Worm (Caenorhabditis elegans) whole organism, mixed stage, embryonic: Measurements from ENCODE around the gene ugt-1.

ENCODE experiments used
- bed-3 ChIP-seq: fragments of 200-800 bp; sonication (Bioruptor generic); optimal IDR thresholded peaks from 3 replicates; lab custom pipeline; 2018; ENCODE audit warnings: mild to moderate bottlenecking, missing genetic modification characterization, moderate library complexity, missing compliant biosample characterization
- blmp-1 ChIP-seq: fragments of 150-350 bp; optimal IDR thresholded peaks from 2 replicates; lab custom pipeline; 2014; ENCODE audit warnings: missing biosample characterization, missing genetic modification characterization
- ceh-39 ChIP-seq: fragments of 150-350 bp; optimal IDR thresholded peaks from 2 replicates; lab custom pipeline; 2014; ENCODE audit warnings: missing biosample characterization, missing genetic modification characterization
- ceh-43 ChIP-seq: fragments of 200-800 bp; sonication (Bioruptor generic); optimal IDR thresholded peaks from 2 replicates; lab custom pipeline; 2018; ENCODE audit warnings: mild to moderate bottlenecking, missing genetic modification characterization, moderate library complexity, missing compliant biosample characterization
- ceh-83 ChIP-seq: fragments of 200-800 bp; sonication (Bioruptor generic); optimal IDR thresholded peaks from 2 replicates; lab custom pipeline; 2018; ENCODE audit warnings: mild to moderate bottlenecking, missing genetic modification characterization, missing compliant biosample characterization
- ces-1 ChIP-seq: fragments of 150-350 bp; optimal IDR thresholded peaks from 2 replicates; lab custom pipeline; 2014; ENCODE audit warnings: missing biosample characterization, missing genetic modification reagents, missing genetic modification characterization
- cnd-1 ChIP-seq: fragments of 200-800 bp; sonication (Bioruptor generic); optimal IDR thresholded peaks from 2 replicates; lab custom pipeline; 2018; ENCODE audit warnings: mild to moderate bottlenecking, missing genetic modification characterization, missing compliant biosample characterization
- drap-1 ChIP-seq: fragments of 200-800 bp; sonication (Bioruptor generic); optimal IDR thresholded peaks from 3 replicates; lab custom pipeline; 2018; ENCODE audit warnings: mild to moderate bottlenecking, missing genetic modification characterization, missing compliant biosample characterization
- elt-1 ChIP-seq: sonication (generic microtip); optimal IDR thresholded peaks from 2 replicates; lab custom pipeline; 2017; ENCODE audit warnings: missing genetic modification characterization, mild to moderate bottlenecking, missing compliant biosample characterization, antibody characterized with exemption, moderate library complexity, borderline replicate concordance; ENCODE audit not compliant: insufficient read depth
- elt-3 ChIP-seq: fragments of 150-350 bp; optimal IDR thresholded peaks from 2 replicates; lab custom pipeline; 2014; ENCODE audit warnings: missing biosample characterization, missing genetic modification characterization
- ham-2 ChIP-seq: fragments of 200-800 bp; sonication (Bioruptor generic); optimal IDR thresholded peaks from 2 replicates; lab custom pipeline; 2018; ENCODE audit warnings: mild to moderate bottlenecking, missing genetic modification characterization, missing compliant biosample characterization
- hlh-1 ChIP-seq: fragments of 150-350 bp; optimal IDR thresholded peaks from 2 replicates; lab custom pipeline; 2014; ENCODE audit warnings: missing biosample characterization, missing genetic modification reagents, missing genetic modification characterization
- lin-13 ChIP-seq: fragments of 150-350 bp; optimal IDR thresholded peaks from 2 replicates; lab custom pipeline; 2014; ENCODE audit warnings: missing biosample characterization, missing genetic modification characterization
- lsy-2 ChIP-seq: fragments of 150-350 bp; optimal IDR thresholded peaks from 2 replicates; lab custom pipeline; 2014; ENCODE audit warnings: missing biosample characterization, missing genetic modification characterization
- mep-1 ChIP-seq: fragments of 150-350 bp; optimal IDR thresholded peaks from 2 replicates; lab custom pipeline; 2017; ENCODE audit warnings: missing biosample characterization, missing genetic modification reagents, missing genetic modification characterization, inconsistent platforms
- mls-2 ChIP-seq: sonication (generic microtip); optimal IDR thresholded peaks from 2 replicates; lab custom pipeline; 2016; ENCODE audit warnings: mild to moderate bottlenecking, missing genetic modification characterization, moderate library complexity, missing compliant biosample characterization
- nhr-12 ChIP-seq: fragments of 150-350 bp; optimal IDR thresholded peaks from 2 replicates; lab custom pipeline; 2014; ENCODE audit warnings: missing biosample characterization, missing genetic modification characterization
- nhr-2 ChIP-seq: fragments of 150-350 bp; optimal IDR thresholded peaks from 2 replicates; lab custom pipeline; 2014; ENCODE audit warnings: missing biosample characterization, missing genetic modification characterization
- nhr-237 ChIP-seq: fragments of 150-350 bp; optimal IDR thresholded peaks from 2 replicates; lab custom pipeline; 2014; ENCODE audit warnings: missing biosample characterization, missing genetic modification characterization
- nhr-28 ChIP-seq: fragments of 150-350 bp; optimal IDR thresholded peaks from 2 replicates; lab custom pipeline; 2014; ENCODE audit warnings: missing biosample characterization, missing genetic modification characterization
- pha-4 ChIP-seq: fragments of 150-350 bp; optimal IDR thresholded peaks from 2 replicates; lab custom pipeline; 2018; ENCODE audit warnings: missing biosample characterization, missing genetic modification reagents, missing genetic modification characterization
- sem-2 ChIP-seq: fragments of 200-800 bp; sonication (Bioruptor generic); optimal IDR thresholded peaks from 2 replicates; lab custom pipeline; 2018; ENCODE audit warnings: mild to moderate bottlenecking, missing genetic modification characterization, missing compliant biosample characterization
- sptf-1 ChIP-seq: sonication (generic microtip); optimal IDR thresholded peaks from 2 replicates; lab custom pipeline; 2017; ENCODE audit warnings: mild to moderate bottlenecking, missing genetic modification characterization, moderate library complexity, missing compliant biosample characterization
- tbx-8 ChIP-seq: fragments of 200-800 bp; sonication (Bioruptor generic); optimal IDR thresholded peaks from 2 replicates; lab custom pipeline; 2018; ENCODE audit warnings: mild to moderate bottlenecking, missing genetic modification characterization, moderate library complexity, missing compliant biosample characterization
- unc-120 ChIP-seq: sonication (generic microtip); optimal IDR thresholded peaks from 2 replicates; lab custom pipeline; 2017; ENCODE audit warnings: missing genetic modification characterization, missing compliant biosample characterization; ENCODE audit not compliant: poor library complexity, severe bottlenecking
- unc-39 ChIP-seq: fragments of 150-350 bp; optimal IDR thresholded peaks from 2 replicates; lab custom pipeline; 2014; ENCODE audit warnings: missing biosample characterization, missing genetic modification characterization
- unc-62 ChIP-seq: fragments of 150-350 bp; optimal IDR thresholded peaks from 2 replicates; lab custom pipeline; 2014; ENCODE audit warnings: missing biosample characterization, missing genetic modification reagents, missing genetic modification characterization
- zip-8 ChIP-seq: fragments of 150-350 bp; optimal IDR thresholded peaks from 2 replicates; lab custom pipeline; 2014; ENCODE audit warnings: missing biosample characterization, missing genetic modification characterization
- ztf-11 ChIP-seq: fragments of 150-350 bp; optimal IDR thresholded peaks from 2 replicates; lab custom pipeline; 2014; ENCODE audit warnings: missing biosample characterization, missing genetic modification characterization

ugt-1 gene

DNA sequence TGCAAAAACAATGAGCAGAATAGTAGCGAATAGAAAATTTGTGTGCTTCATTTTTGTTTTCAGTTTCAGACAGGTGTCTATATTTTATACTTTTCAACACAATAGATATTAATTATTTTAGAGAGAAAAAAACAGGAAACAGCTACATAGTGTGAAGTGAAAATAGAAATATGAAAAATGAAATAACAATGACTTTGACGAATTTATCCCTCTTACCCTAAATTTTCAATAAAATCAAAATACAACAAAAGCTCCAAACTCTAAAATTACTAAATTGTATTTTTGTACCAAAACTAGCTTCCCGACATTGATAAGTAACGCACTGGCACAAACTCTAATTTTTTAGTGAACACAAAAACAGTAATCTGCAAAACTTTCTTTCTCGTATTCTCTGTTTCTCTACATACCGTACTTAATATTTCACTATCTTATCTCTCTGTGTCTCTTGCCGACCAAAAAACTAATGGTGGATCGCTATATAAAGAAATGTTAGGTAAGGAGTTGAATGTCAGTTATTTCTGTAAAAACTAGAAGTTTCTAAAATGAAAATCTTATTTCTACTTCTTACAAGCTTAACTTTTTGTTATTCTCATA is at the start of gene ugt-1, which contains the start of gene col-151:
Gene ugt-1, plus strand, starts transcription at position 491 of the 594 bp plus-strand sequence.
Gene col-151, minus strand, starts transcription at position 51 of the 594 bp plus-strand sequence.
- TF ChIP-seq lin-13 (tag; lab: Kevin White, UChicago) (no peak), unc-39 (tag; lab: Kevin White, UChicago) (no peak), nhr-12 (tag; lab: Kevin White, UChicago) (no peak), nhr-28 (tag; lab: Kevin White, UChicago) (no peak), elt-3 (tag; lab: Kevin White, UChicago) (no peak), sptf-1 (no peak), ztf-11 (tag; lab: Kevin White, UChicago) (no peak), pha-4 (no peak), ceh-43 (GFP tag; lab: Kevin White, UChicago) (no peak), nhr-2 (tag; lab: Kevin White, UChicago) (no peak), sem-2 (GFP tag; lab: Kevin White, UChicago) (no peak), zip-8 (no peak), blmp-1 (no peak), mep-1 (tag; lab: Kevin White, UChicago) (no peak), unc-120 (tag; lab: Kevin White, UChicago) (no peak)

DNA sequence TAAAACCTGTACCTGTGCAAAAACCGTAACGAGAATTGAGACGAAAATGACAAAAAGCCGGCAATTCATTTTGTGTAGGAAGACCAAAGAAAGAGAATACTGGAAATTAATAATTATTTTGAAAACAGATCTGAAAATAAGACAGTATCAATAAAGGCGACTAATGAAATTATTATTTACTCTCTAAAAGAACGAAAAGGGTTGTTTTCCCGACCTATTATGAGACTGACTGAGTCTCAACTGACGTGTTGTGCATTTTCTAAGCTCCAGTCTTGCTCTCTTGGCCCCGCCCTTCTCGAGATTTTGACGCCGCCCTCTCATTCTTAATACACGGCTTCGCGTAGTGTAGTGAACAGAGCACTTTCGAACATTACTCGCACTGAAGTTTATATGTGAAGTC is 45.4 kb upstream of the ugt-1 start, which contains the start of gene K07C5.9:
Gene K07C5.9, minus strand, starts transcription at position 101 of the 400 bp plus-strand sequence.
- TF ChIP-seq ceh-43 (GFP tag; lab: Kevin White, UChicago) (no peak), ztf-11 (tag; lab: Kevin White, UChicago) (no peak), nhr-28 (tag; lab: Kevin White, UChicago) (no peak), sptf-1 (no peak), mls-2 (no peak), drap-1 (GFP tag; lab: Kevin White, UChicago) (no peak), unc-62 (GFP tag; lab: Kevin White, UChicago) (no peak), blmp-1 (no peak), ces-1 (GFP tag; lab: Kevin White, UChicago) (no peak), elt-1 (tag; lab: Kevin White, UChicago) (no peak), bed-3 (GFP tag; lab: Kevin White, UChicago) (no peak)

DNA sequence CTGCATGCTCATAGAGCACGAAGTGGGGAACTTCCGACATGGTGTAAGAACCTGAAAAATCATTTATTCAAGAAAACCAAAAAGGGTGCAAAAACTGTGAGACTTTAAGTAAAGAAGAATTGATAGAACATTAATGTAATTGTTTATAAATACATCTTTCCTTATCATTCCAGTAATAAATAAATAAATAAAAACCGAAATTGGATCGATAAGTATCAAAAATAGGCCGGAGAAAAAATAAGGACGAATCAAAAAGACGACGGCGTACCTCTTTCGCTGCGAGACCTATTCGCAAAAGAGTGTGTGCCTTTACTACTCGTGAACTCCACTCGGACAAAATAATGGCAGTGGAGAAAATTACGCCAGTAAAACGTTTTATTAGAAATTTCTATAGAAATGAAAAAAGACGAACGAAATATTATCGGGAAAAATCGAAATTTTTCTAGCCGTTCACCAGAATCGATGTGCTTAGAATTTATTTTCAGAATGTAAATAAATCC is 42.5 kb upstream of the ugt-1 start, which contains the start of gene nol-56:
Gene nol-56, minus strand, starts transcription at position 51 of the 500 bp plus-strand sequence.
- TF ChIP-seq nhr-237 (tag; lab: Kevin White, UChicago) (peak; percentile 45), ham-2 (GFP tag; lab: Kevin White, UChicago) (no peak), tbx-8 (GFP tag; lab: Kevin White, UChicago) (no peak), ces-1 (GFP tag; lab: Kevin White, UChicago) (peak; percentile 77), ceh-43 (GFP tag; lab: Kevin White, UChicago) (no peak), lsy-2 (tag; lab: Kevin White, UChicago) (peak; percentile 77), lin-13 (tag; lab: Kevin White, UChicago) (peak; percentile 56), mep-1 (tag; lab: Kevin White, UChicago) (peak; percentile 64), ceh-39 (tag; lab: Kevin White, UChicago) (peak; percentile 82), hlh-1 (tag; lab: Kevin White, UChicago) (peak; percentile 53), pha-4 (peak; percentile 49), cnd-1 (tag; lab: Kevin White, UChicago) (no peak)

DNA sequence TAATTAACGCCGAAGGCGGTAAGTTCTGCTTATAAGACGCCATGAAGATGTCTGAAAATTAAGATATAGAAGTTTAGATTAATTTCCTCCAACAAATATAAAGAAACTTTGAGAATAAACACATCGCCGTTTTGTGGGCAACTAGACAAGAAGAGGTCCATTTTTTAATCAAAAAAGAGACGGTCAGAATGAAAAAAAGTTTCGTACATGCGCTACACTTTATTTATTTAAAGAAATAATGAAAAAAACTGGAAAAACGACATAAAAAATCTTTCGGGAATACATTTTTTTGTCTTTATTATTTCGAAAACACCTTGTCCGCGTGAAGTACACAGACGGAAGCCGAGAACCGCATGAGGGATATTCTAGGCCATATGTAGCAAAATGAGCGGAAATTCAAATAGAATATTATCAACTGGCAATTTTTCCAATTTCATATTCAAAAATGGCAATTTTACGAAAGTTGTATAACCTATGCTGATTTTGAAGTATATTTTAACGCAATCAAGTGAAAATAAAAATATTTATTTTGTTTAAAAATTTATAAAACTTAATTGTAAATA is 39.6 kb upstream of the ugt-1 start, which contains the start of gene sluh-7:
Gene sluh-7, minus strand, starts transcription at position 51 of the 563 bp plus-strand sequence.
- TF ChIP-seq mep-1 (tag; lab: Kevin White, UChicago) (peak; percentile 22), nhr-12 (tag; lab: Kevin White, UChicago) (no peak), pha-4 (peak; percentile 49), blmp-1 (no peak), hlh-1 (tag; lab: Kevin White, UChicago) (peak; percentile 1), lin-13 (tag; lab: Kevin White, UChicago) (peak; percentile 29), sptf-1 (peak; percentile 66), ceh-39 (tag; lab: Kevin White, UChicago) (peak; percentile 42), zip-8 (no peak), unc-120 (tag; lab: Kevin White, UChicago) (peak; percentile 44), ceh-43 (GFP tag; lab: Kevin White, UChicago) (no peak), nhr-28 (tag; lab: Kevin White, UChicago) (no peak), lsy-2 (tag; lab: Kevin White, UChicago) (peak; percentile 72), nhr-237 (tag; lab: Kevin White, UChicago) (peak; percentile 62), ces-1 (GFP tag; lab: Kevin White, UChicago) (peak; percentile 55), ceh-83 (peak; percentile 5)
